Worm (Caenorhabditis elegans) whole organism, L1 larva: ENCODE measurements around the gene str-106.
A peak's percentile ranks its signal among the peaks of the same experiment; 100 is the strongest.

ENCODE experiments used
- C16A3.4 ChIP-seq: fragments of 150-350 bp; optimal IDR thresholded peaks from 2 replicates; lab custom pipeline; 2014; ENCODE audit warnings: missing biosample characterization, missing genetic modification characterization
- aha-1 ChIP-seq: fragments of 150-350 bp; optimal IDR thresholded peaks from 2 replicates; lab custom pipeline; 2014; ENCODE audit warnings: missing biosample characterization, missing genetic modification characterization
- alr-1 ChIP-seq: fragments of 200-800 bp; sonication (Bioruptor generic); optimal IDR thresholded peaks from 2 replicates; lab custom pipeline; 2018; ENCODE audit warnings: borderline replicate concordance, mild to moderate bottlenecking, missing genetic modification characterization, missing compliant biosample characterization
- aly-2 ChIP-seq: fragments of 150-350 bp; optimal IDR thresholded peaks from 2 replicates; lab custom pipeline; 2014; ENCODE audit warnings: missing biosample characterization, missing genetic modification characterization
- ama-1 ChIP-seq: fragments of 150-350 bp; optimal IDR thresholded peaks from 2 replicates; lab custom pipeline; 2014
- blmp-1 ChIP-seq: fragments of 150-350 bp; optimal IDR thresholded peaks from 2 replicates; lab custom pipeline; 2014; ENCODE audit warnings: missing biosample characterization, missing genetic modification characterization
- ceh-63 ChIP-seq: fragments of 200-800 bp; sonication (Bioruptor generic); optimal IDR thresholded peaks from 2 replicates; lab custom pipeline; 2018; ENCODE audit warnings: mild to moderate bottlenecking, missing genetic modification characterization, missing compliant biosample characterization
- ceh-8 ChIP-seq: fragments of 200-800 bp; sonication (Bioruptor generic); optimal IDR thresholded peaks from 2 replicates; lab custom pipeline; 2018; ENCODE audit warnings: mild to moderate bottlenecking, missing genetic modification characterization, moderate library complexity, missing compliant biosample characterization
- ceh-82 ChIP-seq, 3 experiments: fragments of 150-350 bp in 1 of 3; sonication (generic microtip) in 2 of 3; optimal IDR thresholded peaks; 2 replicates each; lab custom pipeline; 2014 to 2017; ENCODE audit warnings: missing biosample characterization in 3 of 3, missing genetic modification characterization in 3 of 3
- ceh-88 ChIP-seq: fragments of 200-800 bp; sonication (Bioruptor generic); IDR thresholded peaks from 2 replicates; pipeline ENCODE4 v1.3.6; 2022; ENCODE audit warnings: missing genetic modification characterization, missing compliant biosample characterization
- ceh-90 ChIP-seq: sonication (generic microtip); optimal IDR thresholded peaks from 2 replicates; lab custom pipeline; 2016; ENCODE audit warnings: missing genetic modification characterization, missing compliant biosample characterization
- dpl-1 ChIP-seq, 3 experiments: fragments of 150-350 bp in 2 of 3; sonication (generic microtip) in 1 of 3; optimal IDR thresholded peaks; 2 replicates each; lab custom pipeline; 2014 to 2017; ENCODE audit warnings: missing biosample characterization in 3 of 3, missing genetic modification characterization in 3 of 3, missing genetic modification reagents in 3 of 3
- egl-27 ChIP-seq, 2 experiments: fragments of 150-350 bp in 1 of 2; sonication (generic microtip); optimal IDR thresholded peaks; 3 replicates each; lab custom pipeline; 2017 to 2018; ENCODE audit warnings: missing biosample characterization in 2 of 2, missing genetic modification characterization in 2 of 2, missing genetic modification reagents in 2 of 2
- elt-2 ChIP-seq: sonication (generic microtip); optimal IDR thresholded peaks from 2 replicates; lab custom pipeline; 2016; ENCODE audit warnings: missing genetic modification characterization, mild to moderate bottlenecking, inconsistent platforms, missing compliant biosample characterization, missing genetic modification reagents
- elt-3 ChIP-seq, 6 experiments: fragments of 150-350 bp in 1 of 6; sonication (generic microtip); optimal IDR thresholded peaks; 2 replicates each; lab custom pipeline; 2017 to 2018; ENCODE audit warnings: missing biosample characterization in 6 of 6, missing genetic modification characterization in 6 of 6, inconsistent platforms in 1 of 6
- ets-5 ChIP-seq: fragments of 200-800 bp; sonication (Bioruptor generic); IDR thresholded peaks from 2 replicates; pipeline ENCODE4 v1.3.6; 2022; ENCODE audit warnings: missing genetic modification characterization, missing compliant biosample characterization
- fkh-10 ChIP-seq: sonication (generic microtip); optimal IDR thresholded peaks from 2 replicates; lab custom pipeline; 2017; ENCODE audit warnings: missing biosample characterization, missing genetic modification reagents, missing genetic modification characterization
- fkh-4 ChIP-seq: sonication (generic microtip); optimal IDR thresholded peaks from 2 replicates; lab custom pipeline; 2016; ENCODE audit warnings: missing compliant biosample characterization, missing genetic modification characterization, borderline replicate concordance
- fkh-8 ChIP-seq: sonication (generic microtip); optimal IDR thresholded peaks from 2 replicates; lab custom pipeline; 2016; ENCODE audit warnings: mild to moderate bottlenecking, missing genetic modification characterization, missing compliant biosample characterization
- fos-1 ChIP-seq: fragments of 150-350 bp; optimal IDR thresholded peaks from 2 replicates; lab custom pipeline; 2014; ENCODE audit warnings: missing biosample characterization, missing genetic modification characterization
- grh-1 ChIP-seq: fragments of 200-800 bp; sonication (Bioruptor generic); IDR thresholded peaks from 2 replicates; pipeline ENCODE4 v1.3.6; 2022; ENCODE audit warnings: missing genetic modification reagents, missing genetic modification characterization, missing compliant biosample characterization
- hlh-17 ChIP-seq: fragments of 200-800 bp; sonication (Bioruptor generic); optimal IDR thresholded peaks from 2 replicates; lab custom pipeline; 2018; ENCODE audit warnings: missing genetic modification characterization, mild to moderate bottlenecking, missing compliant biosample characterization, moderate library complexity, borderline replicate concordance
- hlh-4 ChIP-seq: sonication (generic microtip); optimal IDR thresholded peaks from 2 replicates; lab custom pipeline; 2016; ENCODE audit warnings: mild to moderate bottlenecking, missing genetic modification characterization, missing compliant biosample characterization
- hpl-2 ChIP-seq: fragments of 150-350 bp; optimal IDR thresholded peaks from 2 replicates; lab custom pipeline; 2014; ENCODE audit warnings: missing biosample characterization, missing genetic modification reagents, missing genetic modification characterization
- jun-1 ChIP-seq: fragments of 150-350 bp; optimal IDR thresholded peaks from 2 replicates; lab custom pipeline; 2014; ENCODE audit warnings: missing biosample characterization, missing genetic modification reagents, missing genetic modification characterization
- lin-13 ChIP-seq: fragments of 150-350 bp; optimal IDR thresholded peaks from 2 replicates; lab custom pipeline; 2014; ENCODE audit warnings: missing biosample characterization, missing genetic modification reagents, missing genetic modification characterization
- lin-14 ChIP-seq: fragments of 200-800 bp; sonication (Bioruptor generic); optimal IDR thresholded peaks from 2 replicates; lab custom pipeline; 2018; ENCODE audit warnings: mild to moderate bottlenecking, missing genetic modification characterization, moderate library complexity, missing compliant biosample characterization
- lin-15B ChIP-seq: fragments of 150-350 bp; sonication (generic microtip); optimal IDR thresholded peaks from 3 replicates; lab custom pipeline; 2014; ENCODE audit warnings: missing biosample characterization, missing genetic modification characterization
- lin-35 ChIP-seq, 2 experiments: fragments of 150-350 bp; optimal IDR thresholded peaks; 2 replicates each; lab custom pipeline; 2014; ENCODE audit warnings: missing biosample characterization in 2 of 2, missing genetic modification characterization in 2 of 2, missing genetic modification reagents in 2 of 2
- lsy-2 ChIP-seq, 2 experiments: fragments of 150-350 bp; optimal IDR thresholded peaks; 2 replicates each; lab custom pipeline; 2014; ENCODE audit warnings: missing biosample characterization in 2 of 2, missing genetic modification characterization in 2 of 2
- mdl-1 ChIP-seq, 2 experiments: fragments of 150-350 bp; optimal IDR thresholded peaks; 2 replicates each; lab custom pipeline; 2014 to 2017; ENCODE audit warnings: missing biosample characterization in 2 of 2, missing genetic modification characterization in 2 of 2, inconsistent platforms in 1 of 2
- nhr-11 ChIP-seq: fragments of 150-350 bp; optimal IDR thresholded peaks from 2 replicates; lab custom pipeline; 2014; ENCODE audit warnings: missing biosample characterization, missing genetic modification characterization
- nhr-20 ChIP-seq: sonication (generic microtip); optimal IDR thresholded peaks from 2 replicates; lab custom pipeline; 2016; ENCODE audit warnings: mild to moderate bottlenecking, missing genetic modification characterization, missing compliant biosample characterization
- nhr-77 ChIP-seq: fragments of 150-350 bp; optimal IDR thresholded peaks from 2 replicates; lab custom pipeline; 2014; ENCODE audit warnings: missing biosample characterization, missing genetic modification characterization
- nhr-84 ChIP-seq: sonication (generic microtip); optimal IDR thresholded peaks from 2 replicates; lab custom pipeline; 2017; ENCODE audit warnings: missing biosample characterization, missing genetic modification characterization
- nhr-85 ChIP-seq: sonication (generic microtip); peaks from one replicate; lab custom pipeline; 2016; ENCODE audit warnings: missing genetic modification characterization, inconsistent platforms, missing compliant biosample characterization
- nhr-90 ChIP-seq: sonication (generic microtip); optimal IDR thresholded peaks from 2 replicates; lab custom pipeline; 2016; ENCODE audit warnings: mild to moderate bottlenecking, missing genetic modification characterization, missing compliant biosample characterization; ENCODE audit not compliant: poor library complexity
- pqm-1 ChIP-seq: sonication (generic microtip); optimal IDR thresholded peaks from 3 replicates; lab custom pipeline; 2017; ENCODE audit warnings: missing biosample characterization, missing genetic modification characterization
- rnt-1 ChIP-seq: sonication (generic microtip); optimal IDR thresholded peaks from 2 replicates; lab custom pipeline; 2016; ENCODE audit warnings: mild to moderate bottlenecking, missing genetic modification characterization, moderate library complexity, missing compliant biosample characterization
- snpc-4 ChIP-seq: fragments of 150-350 bp; optimal IDR thresholded peaks from 2 replicates; lab custom pipeline; 2014; ENCODE audit warnings: missing biosample characterization, missing genetic modification characterization
- snu-23 ChIP-seq: sonication (generic microtip); optimal IDR thresholded peaks from 2 replicates; lab custom pipeline; 2016; ENCODE audit warnings: missing genetic modification characterization, missing compliant biosample characterization
- sox-4 ChIP-seq: sonication (generic microtip); optimal IDR thresholded peaks from 2 replicates; lab custom pipeline; 2016; ENCODE audit warnings: missing genetic modification characterization, missing compliant biosample characterization
- sup-37 ChIP-seq: fragments of 200-800 bp; sonication (Bioruptor generic); optimal IDR thresholded peaks from 2 replicates; lab custom pipeline; 2018; ENCODE audit warnings: mild to moderate bottlenecking, missing genetic modification characterization, missing compliant biosample characterization
- tlp-1 ChIP-seq: fragments of 150-350 bp; optimal IDR thresholded peaks from 2 replicates; lab custom pipeline; 2014; ENCODE audit warnings: missing biosample characterization, missing genetic modification characterization
- unc-130 ChIP-seq: fragments of 150-350 bp; optimal IDR thresholded peaks from 2 replicates; lab custom pipeline; 2017; ENCODE audit warnings: missing biosample characterization, missing genetic modification characterization, inconsistent platforms
- unc-30 ChIP-seq: sonication (generic microtip); optimal IDR thresholded peaks from 2 replicates; lab custom pipeline; 2017; ENCODE audit warnings: missing biosample characterization, missing genetic modification characterization
- unc-62 ChIP-seq: fragments of 150-350 bp; optimal IDR thresholded peaks from 2 replicates; lab custom pipeline; 2014; ENCODE audit warnings: missing biosample characterization, missing genetic modification reagents, missing genetic modification characterization
- unc-98 ChIP-seq: fragments of 200-800 bp; sonication (Bioruptor generic); IDR thresholded peaks from 2 replicates; pipeline ENCODE4 v1.3.6; 2022; ENCODE audit warnings: missing genetic modification characterization, missing compliant biosample characterization
- xbp-1 ChIP-seq: sonication (generic microtip); optimal IDR thresholded peaks from 2 replicates; lab custom pipeline; 2016; ENCODE audit warnings: missing genetic modification characterization, missing compliant biosample characterization
- zag-1 ChIP-seq: fragments of 150-350 bp; optimal IDR thresholded peaks from 2 replicates; lab custom pipeline; 2014; ENCODE audit warnings: missing biosample characterization, missing genetic modification characterization
- zip-4 ChIP-seq: fragments of 200-800 bp; sonication (Bioruptor generic); optimal IDR thresholded peaks from 2 replicates; lab custom pipeline; 2018; ENCODE audit warnings: mild to moderate bottlenecking, missing genetic modification characterization, moderate library complexity, missing compliant biosample characterization
- ztf-11 ChIP-seq, 2 experiments: sonication (generic microtip); optimal IDR thresholded peaks; 2 replicates each; lab custom pipeline; 2016 to 2017; ENCODE audit warnings: missing genetic modification characterization in 2 of 2, missing biosample characterization in 1 of 2, missing compliant biosample characterization in 1 of 2
- ztf-4 ChIP-seq: fragments of 150-350 bp; optimal IDR thresholded peaks from 2 replicates; lab custom pipeline; 2014; ENCODE audit warnings: missing biosample characterization, missing genetic modification characterization

str-106 gene

DNA sequence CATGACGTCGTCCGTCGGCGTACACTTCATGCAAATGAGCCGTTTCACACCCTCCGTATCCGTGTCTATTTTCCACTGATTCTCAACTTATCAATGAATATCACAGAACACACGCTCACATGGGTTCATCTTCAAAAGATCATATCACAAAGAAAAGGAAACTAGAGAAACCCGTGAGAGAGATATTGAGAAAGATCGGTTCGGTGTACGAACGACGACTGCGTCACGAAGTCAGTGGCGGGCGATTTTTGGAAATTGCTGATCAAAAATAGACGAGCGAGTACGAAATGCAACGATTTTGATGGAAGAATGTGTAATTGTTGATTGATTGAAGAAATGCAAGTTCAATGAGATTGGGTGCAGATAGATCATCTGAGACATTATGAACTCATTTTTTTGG is 32.9 kb downstream of the str-106 start:
- TF ChIP-seq zag-1 (tag; lab: Kevin White, UChicago) (no peak), ceh-8 (GFP tag; lab: Kevin White, UChicago) (no peak), nhr-20 (tag; lab: Kevin White, UChicago) (peak; percentile 86), C16A3.4 (tag; lab: Kevin White, UChicago) (no peak), hpl-2 (GFP tag; lab: Kevin White, UChicago) (no peak), fkh-8 (tag; lab: Kevin White, UChicago) (no peak), ceh-82 (tag; optimal IDR thresholded peaks at IDR 0.05; lab: Kevin White, UChicago) (no peak), unc-62 (no peak), mdl-1 (tag; optimal IDR thresholded peaks at IDR 0.05; lab: Kevin White, UChicago) (peak in 1 of 2 experiments; percentile 9), unc-98 (GFP tag; lab: Robert Waterston, UW) (no peak), unc-130 (tag; lab: Kevin White, UChicago) (no peak), tlp-1 (no peak), aly-2 (tag; lab: Kevin White, UChicago) (no peak), ztf-4 (no peak), sup-37 (GFP tag; lab: Kevin White, UChicago) (no peak), ets-5 (GFP tag; lab: Robert Waterston, UW) (no peak), ama-1 (no peak), jun-1 (no peak), elt-3 (tag; optimal IDR thresholded peaks at IDR 0.05; lab: Kevin White, UChicago) (peak in 5 of 6 experiments; percentile 67 to 92 (median 79)), lsy-2 (tag; optimal IDR thresholded peaks at IDR 0.05; lab: Kevin White, UChicago) (peak in 1 of 2 experiments; percentile 14), fkh-4 (tag; lab: Kevin White, UChicago) (no peak), elt-2 (tag; lab: Kevin White, UChicago) (no peak), hlh-4 (tag; lab: Kevin White, UChicago) (no peak), nhr-90 (peak; percentile 10), fos-1 (no peak), lin-15B (no peak), blmp-1 (peak; percentile 85), nhr-11 (tag; lab: Kevin White, UChicago) (no peak), ceh-90 (tag; lab: Kevin White, UChicago) (no peak), snpc-4 (tag; lab: Kevin White, UChicago) (no peak), dpl-1 (GFP tag; optimal IDR thresholded peaks at IDR 0.05; lab: Kevin White, UChicago) (peak in 1 of 3 experiments; percentile 3), nhr-77 (tag; lab: Kevin White, UChicago) (no peak), nhr-85 (peak; percentile 96), pqm-1 (tag; lab: Kevin White, UChicago) (no peak), xbp-1 (no peak), hlh-17 (no peak), ztf-11 (tag; optimal IDR thresholded peaks at IDR 0.05; lab: Kevin White, UChicago) (no peak), fkh-10 (GFP tag; lab: Kevin White, UChicago) (no peak), aha-1 (no peak), lin-35 (GFP tag; optimal IDR thresholded peaks at IDR 0.05; lab: Kevin White, UChicago) (peak in 1 of 2 experiments; percentile 42), ceh-63 (GFP tag; lab: Kevin White, UChicago) (no peak), alr-1 (tag; lab: Kevin White, UChicago) (no peak), lin-14 (GFP tag; lab: Kevin White, UChicago) (peak; percentile 76), lin-13 (no peak), snu-23 (GFP tag; lab: Kevin White, UChicago) (peak; percentile 64), egl-27 (tag; optimal IDR thresholded peaks at IDR 0.05; lab: Kevin White, UChicago) (no peak), nhr-84 (tag; lab: Kevin White, UChicago) (no peak), grh-1 (GFP tag; lab: Robert Waterston, UW) (peak; percentile 39; the same call in 1 of the 2 replicates), rnt-1 (tag; lab: Kevin White, UChicago) (no peak), zip-4 (GFP tag; lab: Kevin White, UChicago) (no peak), sox-4 (tag; lab: Kevin White, UChicago) (no peak), unc-30 (no peak), ceh-88 (GFP tag; lab: Robert Waterston, UW) (no peak)
